Worm (Caenorhabditis elegans) whole organism, L3 larva: ENCODE measurements around the gene T02H6.3.

Experiments
- ama-1 ChIP-seq: fragments of 150-350 bp; optimal IDR thresholded peaks from 2 replicates; lab custom pipeline; 2018
- ceh-28 ChIP-seq: fragments of 150-350 bp; optimal IDR thresholded peaks from 2 replicates; lab custom pipeline; 2014; ENCODE audit warnings: missing biosample characterization, missing genetic modification reagents, missing genetic modification characterization
- ceh-82 ChIP-seq: fragments of 150-350 bp; optimal IDR thresholded peaks from 2 replicates; lab custom pipeline; 2014; ENCODE audit warnings: missing biosample characterization, missing genetic modification characterization
- daf-12 ChIP-seq: fragments of 150-350 bp; optimal IDR thresholded peaks from 2 replicates; lab custom pipeline; 2014; ENCODE audit warnings: missing biosample characterization, missing genetic modification reagents, missing genetic modification characterization
- egl-27 ChIP-seq: sonication (generic microtip); optimal IDR thresholded peaks from 4 replicates; lab custom pipeline; 2017; ENCODE audit warnings: missing biosample characterization, missing genetic modification reagents, missing genetic modification characterization
- egl-5 ChIP-seq: fragments of 150-350 bp; optimal IDR thresholded peaks from 2 replicates; lab custom pipeline; 2017; ENCODE audit warnings: missing biosample characterization, missing genetic modification reagents, missing genetic modification characterization, inconsistent platforms
- elt-1 ChIP-seq: fragments of 150-350 bp; optimal IDR thresholded peaks from 2 replicates; lab custom pipeline; 2014; ENCODE audit warnings: missing biosample characterization, missing genetic modification characterization
- elt-2 ChIP-seq: sonication (generic microtip); optimal IDR thresholded peaks from 2 replicates; lab custom pipeline; 2016; ENCODE audit warnings: missing genetic modification reagents, mild to moderate bottlenecking, missing genetic modification characterization, missing compliant biosample characterization
- eor-1 ChIP-seq, 2 experiments: fragments of 150-350 bp; optimal IDR thresholded peaks; 2 replicates each; lab custom pipeline; 2014 to 2018; ENCODE audit warnings: missing biosample characterization in 2 of 2, missing genetic modification characterization in 2 of 2
- fkh-10 ChIP-seq: sonication (generic microtip); optimal IDR thresholded peaks from 2 replicates; lab custom pipeline; 2017; ENCODE audit warnings: missing biosample characterization, missing genetic modification reagents, missing genetic modification characterization
- fos-1 ChIP-seq: fragments of 150-350 bp; optimal IDR thresholded peaks from 2 replicates; lab custom pipeline; 2014; ENCODE audit warnings: missing biosample characterization, missing genetic modification characterization
- jun-1 ChIP-seq: fragments of 150-350 bp; optimal IDR thresholded peaks from 2 replicates; lab custom pipeline; 2014; ENCODE audit warnings: missing biosample characterization, missing genetic modification reagents, missing genetic modification characterization
- lin-15B ChIP-seq: fragments of 150-350 bp; optimal IDR thresholded peaks from 2 replicates; lab custom pipeline; 2014; ENCODE audit warnings: missing biosample characterization, missing genetic modification characterization
- lin-39 ChIP-seq: fragments of 150-350 bp; optimal IDR thresholded peaks from 2 replicates; lab custom pipeline; 2018; ENCODE audit warnings: missing biosample characterization, missing genetic modification reagents, missing genetic modification characterization
- mml-1 ChIP-seq: fragments of 150-350 bp; sonication (generic microtip); optimal IDR thresholded peaks from 3 replicates; lab custom pipeline; 2014; ENCODE audit warnings: missing biosample characterization, missing genetic modification characterization
- nhr-11 ChIP-seq: fragments of 150-350 bp; optimal IDR thresholded peaks from 2 replicates; lab custom pipeline; 2014; ENCODE audit warnings: missing biosample characterization, missing genetic modification characterization
- nhr-23 ChIP-seq: fragments of 150-350 bp; optimal IDR thresholded peaks from 2 replicates; lab custom pipeline; 2014; ENCODE audit warnings: missing biosample characterization, missing genetic modification reagents, missing genetic modification characterization
- nhr-237 ChIP-seq: fragments of 150-350 bp; optimal IDR thresholded peaks from 2 replicates; lab custom pipeline; 2014; ENCODE audit warnings: missing biosample characterization, missing genetic modification characterization
- nhr-25 ChIP-seq: sonication (generic microtip); optimal IDR thresholded peaks from 2 replicates; lab custom pipeline; 2017; ENCODE audit warnings: missing biosample characterization, missing genetic modification characterization
- nhr-77 ChIP-seq: fragments of 150-350 bp; optimal IDR thresholded peaks from 2 replicates; lab custom pipeline; 2014; ENCODE audit warnings: missing biosample characterization, missing genetic modification characterization
- pqm-1 ChIP-seq: fragments of 150-350 bp; optimal IDR thresholded peaks from 2 replicates; lab custom pipeline; 2017; ENCODE audit warnings: missing biosample characterization, missing genetic modification characterization, inconsistent platforms
- sea-2 ChIP-seq: fragments of 150-350 bp; sonication (generic microtip); optimal IDR thresholded peaks from 4 replicates; lab custom pipeline; 2014; ENCODE audit warnings: missing biosample characterization, missing genetic modification reagents, missing genetic modification characterization
- unc-62 ChIP-seq: fragments of 150-350 bp; sonication (generic microtip); optimal IDR thresholded peaks from 4 replicates; lab custom pipeline; 2014; ENCODE audit warnings: missing biosample characterization, missing genetic modification reagents, missing genetic modification characterization
- ztf-11 ChIP-seq: fragments of 150-350 bp; optimal IDR thresholded peaks from 2 replicates; lab custom pipeline; 2014; ENCODE audit warnings: missing biosample characterization, missing genetic modification characterization

The T02H6.3 gene

DNA sequence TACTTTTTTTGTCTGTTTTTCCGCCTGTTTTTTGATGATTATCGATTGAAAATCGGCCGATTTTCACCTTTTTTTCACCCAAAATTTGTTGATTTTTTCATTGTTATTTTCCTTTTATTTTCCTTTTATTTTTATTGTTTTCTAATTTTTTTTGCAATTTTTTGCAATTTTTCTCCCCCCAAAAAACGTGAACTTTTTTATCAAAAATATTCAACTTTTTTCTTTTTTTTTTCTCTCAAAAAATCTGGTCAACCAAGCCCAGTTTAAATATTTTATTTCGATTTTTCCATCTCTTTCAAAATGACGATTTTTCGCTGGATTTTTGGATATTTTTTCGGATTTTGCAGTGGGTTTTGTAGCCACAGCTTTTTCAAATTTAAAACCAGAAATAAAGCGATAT is 31.8 kb downstream of the T02H6.3 start, which contains the start of gene rfip-2:
TSS of gene rfip-2 (plus strand) at position 301 of the 400 bp plus-strand sequence.
- TF ChIP-seq ceh-82 (tag; lab: Kevin White, UChicago): no peak
- TF ChIP-seq egl-27 (tag; lab: Kevin White, UChicago): no peak
- TF ChIP-seq pqm-1 (tag; lab: Kevin White, UChicago): no peak
- TF ChIP-seq daf-12 (tag; lab: Kevin White, UChicago): no peak
- TF ChIP-seq eor-1 (tag; optimal IDR thresholded peaks at IDR 0.05; lab: Kevin White, UChicago): no peak
- TF ChIP-seq mml-1 (tag; lab: Kevin White, UChicago): no peak
- TF ChIP-seq nhr-237: no peak
- no peak for TF ChIP-seq nhr-25 (tag; lab: Kevin White, UChicago)
- TF ChIP-seq ama-1 (lab: Kevin White, UChicago): no peak
- TF ChIP-seq nhr-23 (tag; lab: Kevin White, UChicago): no peak
- no peak for TF ChIP-seq lin-15B
- no peak for TF ChIP-seq sea-2 (GFP tag; lab: Kevin White, UChicago)
- no peak for TF ChIP-seq nhr-77 (tag; lab: Kevin White, UChicago)
- no peak for TF ChIP-seq fkh-10
- TF ChIP-seq ceh-28 (tag; lab: Kevin White, UChicago): no peak
- TF ChIP-seq jun-1 (tag; lab: Kevin White, UChicago): no peak
- no peak for TF ChIP-seq ztf-11 (tag; lab: Kevin White, UChicago)
- no peak for TF ChIP-seq elt-1 (tag; lab: Kevin White, UChicago)
- TF ChIP-seq unc-62 (GFP tag; lab: Kevin White, UChicago): no peak
- TF ChIP-seq lin-39 (tag; lab: Kevin White, UChicago): no peak
- TF ChIP-seq, all 47 proteins: peak for 0

DNA sequence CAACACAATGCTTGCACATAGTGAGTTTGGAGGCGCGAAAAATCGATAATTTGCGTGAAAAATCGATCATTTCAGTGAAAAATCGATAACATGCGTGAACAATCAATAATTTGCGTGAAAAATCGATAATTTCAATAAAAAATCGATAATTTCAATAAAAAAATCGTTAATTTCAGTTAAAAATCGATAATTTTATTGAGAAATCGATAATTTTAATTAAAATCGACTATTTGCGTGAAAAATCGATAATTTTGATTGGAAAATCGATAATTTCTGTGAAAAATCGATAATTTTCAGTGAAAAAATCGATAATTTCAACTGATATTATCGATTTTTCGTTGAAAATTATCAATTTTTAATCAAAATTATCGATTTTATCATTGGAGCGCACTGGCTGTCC is 32.4 kb downstream of the T02H6.3 start:
- TF ChIP-seq egl-5 (tag; lab: Kevin White, UChicago) (no peak), ceh-28 (tag; lab: Kevin White, UChicago) (peak; percentile 99)
- TF ChIP-seq, all 47 proteins: peak for 1

DNA sequence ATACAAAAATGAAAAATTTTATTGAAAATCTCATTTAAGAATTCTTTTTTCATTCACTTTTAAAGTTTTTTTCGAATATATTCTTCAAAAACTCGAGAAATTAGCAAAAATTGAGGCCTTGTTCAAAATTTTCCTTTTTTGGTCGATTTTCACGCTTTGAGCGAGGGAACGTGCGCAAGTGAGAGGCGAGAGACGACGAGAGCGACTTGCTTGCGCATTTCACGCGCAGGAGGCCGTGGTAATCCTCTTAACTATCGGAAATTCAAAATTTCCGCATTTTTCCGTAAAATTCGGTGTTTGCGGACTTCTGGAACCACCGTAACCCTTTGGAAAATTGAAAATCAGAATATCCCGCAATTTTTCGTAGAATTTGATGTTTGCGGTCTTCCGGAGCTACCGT is 38.3 kb downstream of the T02H6.3 start:
- no peak for TF ChIP-seq fos-1 (tag; lab: Kevin White, UChicago)
- peak; percentile 9 for TF ChIP-seq lin-15B

DNA sequence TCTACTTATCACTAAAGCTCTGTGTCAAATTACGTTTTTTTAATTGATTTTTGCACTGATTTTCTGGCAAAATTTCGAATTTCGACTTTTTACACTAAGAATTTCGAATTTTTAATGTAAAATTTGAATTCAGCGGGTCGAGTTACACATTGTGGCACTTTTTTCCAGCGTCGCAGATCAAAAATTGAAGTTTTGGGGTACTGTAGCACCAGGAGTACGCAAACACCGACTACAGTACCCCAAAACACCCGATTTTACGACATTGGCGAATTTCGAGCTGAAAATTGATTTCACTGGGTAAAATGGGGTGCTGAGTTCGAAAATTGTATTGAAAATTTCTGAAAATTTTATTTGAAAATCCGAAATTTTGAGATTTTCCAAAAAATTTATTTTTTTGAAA is 40.7 kb downstream of the T02H6.3 start:
- TF ChIP-seq nhr-11 (tag; lab: Kevin White, UChicago) (no peak), elt-2 (peak; percentile 13)

DNA sequence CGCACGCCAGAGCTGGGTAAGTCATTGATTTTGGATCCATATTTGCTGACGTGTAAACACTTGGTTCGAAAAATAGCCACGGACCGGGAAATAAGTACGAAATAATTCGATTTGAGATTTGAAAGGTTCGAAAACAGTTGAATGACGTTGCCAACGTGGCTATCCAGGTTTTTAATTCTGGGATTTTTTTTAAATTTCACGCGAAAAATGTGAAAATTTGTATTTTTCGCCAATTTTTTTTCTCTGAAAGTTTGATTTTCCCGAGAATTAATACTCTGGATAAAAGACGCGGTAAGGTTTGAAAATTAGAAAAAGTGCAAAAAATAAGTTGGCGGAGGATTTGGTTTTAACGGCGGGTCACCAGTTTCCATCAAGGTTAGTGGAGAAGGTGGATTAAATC is 49.2 kb downstream of the T02H6.3 start, which contains the start of gene fbxc-48:
TSS of gene fbxc-48 (minus strand) at position 101 of the 400 bp plus-strand sequence.
- no peak for TF ChIP-seq daf-12 (tag; lab: Kevin White, UChicago)
- TF ChIP-seq nhr-23 (tag; lab: Kevin White, UChicago): no peak
- TF ChIP-seq, all 47 proteins: peak for 0
